Fruit fly (Drosophila melanogaster): ENCODE measurements around the gene mRpL2.

mRpL2 gene

dm6 chr3L:11091943-11092609 lies 28.6 kb upstream of the mRpL2 start (continued):
- peak; percentile 75 for TF ChIP-seq lz (GFP tag; optimal IDR thresholded peaks at IDR 0.05)
- TF ChIP-seq fkh (GFP tag; optimal IDR thresholded peaks at IDR 0.05), result peak; percentile 42
- TF ChIP-seq topi (GFP tag; optimal IDR thresholded peaks at IDR 0.05), result peak; percentile 76
- no peak for TF ChIP-seq dac (GFP tag; optimal IDR thresholded peaks at IDR 0.05)
- TF ChIP-seq Smox (GFP tag; optimal IDR thresholded peaks at IDR 0.05), result peak; percentile 59
- TF ChIP-seq Eip75B (GFP tag; optimal IDR thresholded peaks at IDR 0.05), result peak; percentile 58
- TF ChIP-seq Hr38 (GFP tag; optimal IDR thresholded peaks at IDR 0.05), result no peak
- TF ChIP-seq spab (GFP tag; optimal IDR thresholded peaks at IDR 0.05), result peak; percentile 35
- peak; percentile 51; the same call in 1 of the 3 replicates for TF ChIP-seq eg (GFP tag; IDR thresholded peaks at IDR 0.05)
- peak; percentile 53 for TF ChIP-seq CG8632 (GFP tag; optimal IDR thresholded peaks at IDR 0.05)
- TF ChIP-seq CG11762 (GFP tag; optimal IDR thresholded peaks at IDR 0.05; ENCODE audit: insufficient read depth), result peak; percentile 21
- peak; percentile 21 to 52 for TF ChIP-seq ss (GFP tag; optimal IDR thresholded peaks at IDR 0.05)
- peak; percentile 48 for TF ChIP-seq CG9139 (GFP tag; optimal IDR thresholded peaks at IDR 0.05)
- TF ChIP-seq CG10669 (GFP tag; optimal IDR thresholded peaks at IDR 0.05), result peak; percentile 33
- peak; percentile 79 for TF ChIP-seq CG3919 (GFP tag; optimal IDR thresholded peaks at IDR 0.05)
- TF ChIP-seq achi (GFP tag; optimal IDR thresholded peaks at IDR 0.05), result peak; percentile 54
- peak; percentile 59 for TF ChIP-seq Hr39 (GFP tag; optimal IDR thresholded peaks at IDR 0.05)
- peak; percentile 57 for TF ChIP-seq acj6 (GFP tag; optimal IDR thresholded peaks at IDR 0.05)
- peak; percentile 73 for TF ChIP-seq cyc (GFP tag; optimal IDR thresholded peaks at IDR 0.05)
- TF ChIP-seq CG34406 (GFP tag; optimal IDR thresholded peaks at IDR 0.05), result peak; percentile 21
- no peak for TF ChIP-seq dsx (GFP tag; optimal IDR thresholded peaks at IDR 0.05; ENCODE audit: poor library complexity, severe bottlenecking)

DNA sequence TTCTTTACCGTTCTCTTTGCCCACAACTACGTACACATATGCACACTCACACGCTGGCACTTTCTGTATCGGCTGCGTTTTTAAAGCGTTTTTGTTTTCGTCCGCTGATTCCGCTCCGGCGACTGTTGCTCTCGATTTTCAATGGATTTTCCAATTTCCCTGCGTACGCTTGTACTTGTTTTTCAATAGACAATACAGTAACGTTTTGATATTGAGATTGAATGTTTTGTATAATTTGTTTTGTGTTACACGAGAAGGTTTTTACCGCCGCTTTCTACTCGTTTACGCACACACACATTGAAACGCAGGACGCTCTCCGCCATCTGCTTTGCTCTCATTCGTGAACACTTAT lies 28.1 kb upstream of the mRpL2 start:
- TF ChIP-seq vri (GFP tag; optimal IDR thresholded peaks at IDR 0.05) (peak; percentile 28), CG8632 (GFP tag; optimal IDR thresholded peaks at IDR 0.05) (no peak)

DNA sequence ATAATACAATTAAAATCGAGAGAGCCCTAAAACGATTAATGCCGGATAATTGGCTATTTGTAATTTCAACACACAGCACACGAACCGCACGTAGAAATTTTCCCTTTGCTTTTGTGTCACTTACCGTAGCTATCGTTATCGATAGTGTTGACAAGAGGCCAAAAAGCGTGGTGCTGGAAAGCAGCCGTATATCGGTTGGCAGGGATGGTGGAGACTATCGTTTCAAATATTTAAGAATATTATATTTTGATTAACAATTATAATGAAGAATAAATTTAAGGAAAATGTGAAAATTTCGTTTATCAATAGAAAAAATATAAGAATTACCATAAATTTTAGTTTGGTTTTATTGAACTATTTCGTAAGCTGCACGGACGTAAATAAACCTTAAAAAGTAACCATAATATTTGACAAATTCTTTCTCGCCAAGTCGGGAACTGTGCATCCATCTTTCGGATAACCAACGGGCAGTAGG lies 27.6 kb upstream of the mRpL2 start, which contains the start of gene JIL-1:
Gene JIL-1 (minus strand): TSS at position 148 of the 475 bp plus-strand sequence.
- TF ChIP-seq net (GFP tag; optimal IDR thresholded peaks at IDR 0.05), result peak; percentile 33
- peak; percentile 48 for TF ChIP-seq CG3032 (tag; optimal IDR thresholded peaks at IDR 0.05)
- TF ChIP-seq CG32006 (GFP tag; optimal IDR thresholded peaks at IDR 0.05), result peak; percentile 33
- peak; percentile 51 for TF ChIP-seq cyc (GFP tag; optimal IDR thresholded peaks at IDR 0.05)
- peak; percentile 53 for TF ChIP-seq Sox14 (GFP tag; optimal IDR thresholded peaks at IDR 0.05)
- peak; percentile 1 for TF ChIP-seq dsx (GFP tag; optimal IDR thresholded peaks at IDR 0.05; ENCODE audit: poor library complexity, severe bottlenecking)
- TF ChIP-seq CG34406 (GFP tag; optimal IDR thresholded peaks at IDR 0.05), result peak; percentile 2
- no peak for TF ChIP-seq fd59A (GFP tag; optimal IDR thresholded peaks at IDR 0.05)
- peak; percentile 53 for TF ChIP-seq CG10631 (GFP tag; optimal IDR thresholded peaks at IDR 0.05)
- TF ChIP-seq Gug (GFP tag; IDR thresholded peaks at IDR 0.05), result peak; percentile 42; the same call in 1 of the 2 replicates
- TF ChIP-seq Eip93F (GFP tag; optimal IDR thresholded peaks at IDR 0.05), result peak; percentile 52
- TF ChIP-seq CG1621 (tag; optimal IDR thresholded peaks at IDR 0.05), result no peak
- TF ChIP-seq Sox102F (GFP tag; optimal IDR thresholded peaks at IDR 0.05), result peak; percentile 62
- peak; percentile 64 for TF ChIP-seq CG6163 (GFP tag; IDR thresholded peaks at IDR 0.05)
- TF ChIP-seq CG8119 (GFP tag; IDR thresholded peaks at IDR 0.05), result no peak
- TF ChIP-seq CG15336 (GFP tag; IDR thresholded peaks at IDR 0.05), result peak; percentile 45; the same call in 1 of the 2 replicates
- TF ChIP-seq Blimp-1 (GFP tag; optimal IDR thresholded peaks at IDR 0.05), result no peak
- TF ChIP-seq Sox15 (GFP tag; optimal IDR thresholded peaks at IDR 0.05), result peak; percentile 23
- TF ChIP-seq CG11762 (GFP tag; optimal IDR thresholded peaks at IDR 0.05; ENCODE audit: insufficient read depth), result no peak
- peak; percentile 62 for TF ChIP-seq eg (GFP tag; IDR thresholded peaks at IDR 0.05)
- peak; percentile 34 for TF ChIP-seq Hr4 (GFP tag; optimal IDR thresholded peaks at IDR 0.05)
- TF ChIP-seq fd85E (GFP tag; optimal IDR thresholded peaks at IDR 0.05), result no peak
- no peak for TF ChIP-seq Lpt (GFP tag; optimal IDR thresholded peaks at IDR 0.05)
- peak; percentile 55 for TF ChIP-seq Smox (GFP tag; optimal IDR thresholded peaks at IDR 0.05)
- peak; percentile 76 for TF ChIP-seq svp (GFP tag)
- no peak for TF ChIP-seq CG9139 (GFP tag; optimal IDR thresholded peaks at IDR 0.05)
- TF ChIP-seq Met (GFP tag; optimal IDR thresholded peaks at IDR 0.05), result peak; percentile 53
- peak; percentile 17 for TF ChIP-seq CG8632 (GFP tag; optimal IDR thresholded peaks at IDR 0.05)
- TF ChIP-seq Eip78C (GFP tag), result peak; percentile 79
- TF ChIP-seq CG6276 (GFP tag; optimal IDR thresholded peaks at IDR 0.05), result no peak
- TF ChIP-seq CG6792 (GFP tag; optimal IDR thresholded peaks at IDR 0.05), result peak; percentile 1
- no peak for TF ChIP-seq CG16779 (tag; optimal IDR thresholded peaks at IDR 0.05)
- TF ChIP-seq pdm3 (GFP tag; optimal IDR thresholded peaks at IDR 0.05), result peak; percentile 57

All from whole organism, prepupa.